Fruit fly (Drosophila melanogaster) S2 (cell line): ENCODE results near the gene CG2104.

Experiments used
- CG8478 ChIP-seq: fragments of >200 bp; optimal IDR thresholded peaks from 2 replicates; lab custom pipeline; 2018
- CTCF ChIP-seq, 2 experiments: fragments of >200 bp; optimal IDR thresholded peaks; 2 replicates each; lab custom pipeline; 2018

Gene CG2104

dm6 chr3R:5693186-5693585 is at the start of gene CG2104:
Gene CG2104 (minus strand): TSS chr3R:5693286.
- TF ChIP-seq CG8478 (lab: Kevin White, UChicago), result no peak
- TF ChIP-seq CTCF (optimal IDR thresholded peaks at IDR 0.05; lab: Kevin White, UChicago), result no peak

- TF ChIP-seq CG8478 (lab: Kevin White, UChicago), result no peak
- no peak for TF ChIP-seq CTCF (optimal IDR thresholded peaks at IDR 0.05; lab: Kevin White, UChicago)
Measured at dm6 chr3R:5742278-5743196, 49.5 kb upstream of the CG2104 start, which contains the start of the genes Sym and Madm. Gene Sym (minus strand): TSS chr3R:5742476. Gene Madm (plus strand): TSS chr3R:5742510.

DNA sequence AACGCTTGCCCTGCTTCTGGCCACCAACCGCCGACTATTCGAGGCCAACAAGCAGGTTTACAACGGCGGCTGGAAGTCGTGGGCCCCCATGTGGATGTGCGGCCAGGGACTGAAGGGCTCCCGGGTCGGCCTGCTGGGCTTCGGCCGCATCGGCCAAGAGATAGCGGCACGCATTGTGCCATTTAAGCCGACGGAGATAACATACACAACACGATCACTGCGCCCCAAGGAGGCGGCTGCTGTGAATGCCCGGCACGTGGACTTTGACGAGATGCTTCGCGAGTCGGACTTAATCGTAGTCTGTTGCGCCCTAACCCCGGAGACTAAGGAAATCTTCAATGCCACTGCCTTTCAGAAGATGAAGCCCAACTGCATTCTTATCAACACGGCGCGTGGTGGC is 44.2 kb upstream of the CG2104 start:
- TF ChIP-seq CG8478 (lab: Kevin White, UChicago) (no peak), CTCF (optimal IDR thresholded peaks at IDR 0.05; lab: Kevin White, UChicago) (no peak)

DNA sequence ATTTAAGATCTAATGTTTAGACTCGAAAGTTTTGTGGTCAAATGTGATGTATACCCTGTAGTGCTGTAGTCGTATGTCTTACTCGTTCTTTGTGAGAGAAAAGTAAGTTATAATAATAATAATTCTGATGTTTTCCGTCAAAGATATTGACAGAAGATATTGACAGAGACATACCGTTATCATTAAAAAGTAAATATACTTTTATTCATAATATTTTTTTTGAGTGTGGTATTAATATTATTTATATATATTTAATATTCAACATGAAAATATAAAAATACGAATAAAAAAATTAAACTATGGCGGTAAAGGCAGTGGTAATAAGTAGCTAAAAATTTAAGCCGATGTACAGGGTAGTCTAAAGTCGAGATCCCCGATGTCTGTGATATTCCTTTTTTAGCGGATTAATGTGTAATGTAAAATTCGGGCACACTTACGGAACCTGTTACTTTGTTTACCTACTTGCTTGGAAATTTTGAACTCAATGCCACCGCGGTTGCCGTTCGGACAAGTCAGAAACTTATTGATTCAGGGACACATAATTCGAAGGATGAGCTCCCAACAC is 43.3 kb upstream of the CG2104 start, which contains the start of the genes CG2100 and CG1236:
Gene CG2100, minus strand, starts transcription at position 51 of the 565 bp plus-strand sequence.
Gene CG1236, plus strand, starts transcription at position 444 of the 565 bp plus-strand sequence.
- no peak for TF ChIP-seq CG8478 (lab: Kevin White, UChicago)
- TF ChIP-seq CTCF (optimal IDR thresholded peaks at IDR 0.05; lab: Kevin White, UChicago), result no peak

DNA sequence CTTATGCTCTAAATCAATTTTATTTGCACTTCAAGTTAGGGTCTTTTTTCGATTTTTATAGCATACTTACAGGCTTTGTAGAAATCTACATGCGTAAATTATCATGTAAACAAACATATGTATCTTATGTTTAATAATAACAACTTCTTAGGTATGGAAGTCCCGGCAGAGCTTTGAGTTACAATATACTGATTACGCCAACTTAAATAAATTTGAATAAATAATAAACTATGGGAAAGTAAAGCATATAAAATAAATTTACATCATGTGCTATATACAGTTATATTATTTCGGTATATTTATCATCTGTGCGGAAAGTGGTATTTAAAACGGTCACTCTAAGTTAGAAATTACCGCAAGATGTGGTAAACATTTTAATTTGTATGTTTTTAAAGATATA is 40.1 kb upstream of the CG2104 start, which contains the start of gene CG1239:
Gene CG1239, plus strand, starts transcription at position 333 of the 400 bp plus-strand sequence.
- no peak for TF ChIP-seq CG8478 (lab: Kevin White, UChicago)
- no peak for TF ChIP-seq CTCF (optimal IDR thresholded peaks at IDR 0.05; lab: Kevin White, UChicago)

dm6 chr3R:5727724-5728365 is 34.8 kb upstream of the CG2104 start:
- TF ChIP-seq CTCF (optimal IDR thresholded peaks at IDR 0.05; lab: Kevin White, UChicago) (no peak), CG8478 (lab: Kevin White, UChicago) (no peak)

dm6 chr3R:5723122-5723521 is 30.0 kb upstream of the CG2104 start:
- TF ChIP-seq CTCF (optimal IDR thresholded peaks at IDR 0.05; lab: Kevin White, UChicago) (no peak), CG8478 (lab: Kevin White, UChicago) (no peak)

- TF ChIP-seq CTCF (optimal IDR thresholded peaks at IDR 0.05; lab: Kevin White, UChicago) (no peak), CG8478 (lab: Kevin White, UChicago) (no peak)
Measured at dm6 chr3R:5716755-5717309, 23.7 kb upstream of the CG2104 start, which contains the start of gene cas. Gene cas (minus strand): TSS chr3R:5716805.

DNA sequence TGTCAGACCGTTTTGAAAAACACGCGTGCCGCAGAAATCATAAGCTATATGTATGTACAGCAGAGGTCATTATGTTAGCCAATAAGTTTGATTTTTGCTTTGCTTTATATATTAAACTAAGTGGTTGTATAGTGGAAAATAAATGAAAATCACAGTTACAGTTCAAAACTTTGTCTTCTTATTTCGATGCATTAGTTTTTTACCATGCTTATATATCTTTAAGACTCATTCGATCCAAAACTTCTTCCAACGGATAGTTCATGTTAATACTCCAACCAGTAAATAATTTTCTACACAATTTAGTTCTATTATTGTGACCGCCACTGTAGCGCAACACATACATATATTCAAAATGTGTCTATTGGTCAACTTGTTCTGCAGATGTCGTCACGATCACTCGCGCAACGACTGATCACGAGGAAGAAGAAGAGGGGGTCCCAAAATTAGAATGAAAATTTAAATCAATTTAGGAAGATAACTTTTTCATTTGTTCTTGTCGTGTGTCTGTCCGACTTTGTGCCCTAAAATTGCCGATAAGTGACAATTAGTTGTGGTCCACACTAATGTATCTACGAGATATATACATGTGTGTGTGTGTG is 12.5 kb upstream of the CG2104 start:
- no peak for TF ChIP-seq CTCF (optimal IDR thresholded peaks at IDR 0.05; lab: Kevin White, UChicago)

- no peak for TF ChIP-seq CG8478 (lab: Kevin White, UChicago)
- no peak for TF ChIP-seq CTCF (optimal IDR thresholded peaks at IDR 0.05; lab: Kevin White, UChicago)
Measured at dm6 chr3R:5704982-5705381, 11.9 kb upstream of the CG2104 start.

DNA sequence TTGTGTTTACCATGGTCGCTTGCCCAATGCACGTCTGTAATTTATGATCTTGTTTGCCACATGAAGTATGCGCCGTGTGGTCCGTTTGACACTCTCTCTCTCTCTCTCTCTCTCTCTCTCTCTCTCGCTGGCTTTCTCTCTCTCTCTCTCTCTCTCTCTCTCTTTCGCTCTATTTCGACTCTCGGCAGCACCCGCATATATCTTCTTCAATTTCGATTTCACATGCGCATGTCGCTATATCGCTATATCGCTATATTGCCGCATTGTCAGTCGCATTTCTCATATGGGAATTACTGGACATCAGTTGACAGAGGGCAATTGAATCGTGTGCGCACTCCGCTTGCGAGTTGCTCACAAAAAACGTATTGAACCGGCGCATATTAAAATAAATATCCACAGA is 8.0 kb upstream of the CG2104 start:
- TF ChIP-seq CG8478 (lab: Kevin White, UChicago) (no peak), CTCF (optimal IDR thresholded peaks at IDR 0.05; lab: Kevin White, UChicago) (no peak)

dm6 chr3R:5696384-5696783 is 3.3 kb upstream of the CG2104 start:
- TF ChIP-seq CG8478 (lab: Kevin White, UChicago), result no peak
- TF ChIP-seq CTCF (optimal IDR thresholded peaks at IDR 0.05; lab: Kevin White, UChicago), result no peak

dm6 chr3R:5694461-5694860 is 1.4 kb upstream of the CG2104 start:
- TF ChIP-seq CTCF (optimal IDR thresholded peaks at IDR 0.05; lab: Kevin White, UChicago), result no peak
- TF ChIP-seq CG8478 (lab: Kevin White, UChicago), result no peak

dm6 chr3R:5691042-5691441 is 2.0 kb downstream of the CG2104 start:
- TF ChIP-seq CTCF (optimal IDR thresholded peaks at IDR 0.05; lab: Kevin White, UChicago), result no peak
